Fruit fly (Drosophila melanogaster): ENCODE results near the gene Ype.

dm6 chrX:13371704-13372049 lies 15.5 kb downstream of the Ype start:
- TF ChIP-seq CG3407 (GFP tag; optimal IDR thresholded peaks at IDR 0.05): no peak
- no peak for TF ChIP-seq ab (GFP tag; optimal IDR thresholded peaks at IDR 0.05)
- no peak for TF ChIP-seq CG14860 (GFP tag; IDR thresholded peaks at IDR 0.05; ENCODE audit: partially characterized antibody)
- no peak for TF ChIP-seq CG6272 (GFP tag; IDR thresholded peaks at IDR 0.05)
- TF ChIP-seq insv (GFP tag; optimal IDR thresholded peaks at IDR 0.05): peak in 1 of 2 experiments; percentile 20
- no peak for TF ChIP-seq pb (GFP tag; optimal IDR thresholded peaks at IDR 0.05)
- no peak for TF ChIP-seq CG12104 (GFP tag; optimal IDR thresholded peaks at IDR 0.05)
- no peak for TF ChIP-seq Dp (GFP tag; optimal IDR thresholded peaks at IDR 0.05)
